Fruit fly (Drosophila melanogaster) whole organism, prepupa: ENCODE measurements around the gene His4r.
A peak's percentile ranks its signal among the peaks of the same experiment; 100 is the strongest.

Experiments
- Blimp-1 ChIP-seq: fragments of 200-800 bp; sonication (Bioruptor generic); optimal IDR thresholded peaks from 3 replicates; lab custom pipeline; 2017; ENCODE audit warnings: missing biosample characterization, missing genetic modification characterization, mild to moderate bottlenecking, moderate library complexity, missing genetic modification reagents
- CG10631 ChIP-seq: fragments of 200-800 bp; sonication (Bioruptor generic); optimal IDR thresholded peaks from 2 replicates; lab custom pipeline; 2016; ENCODE audit warnings: missing biosample characterization, missing genetic modification characterization
- CG10669 ChIP-seq: fragments of 200-800 bp; sonication (Bioruptor generic); optimal IDR thresholded peaks from 3 replicates; lab custom pipeline; 2018; ENCODE audit warnings: missing biosample characterization, mild to moderate bottlenecking, missing genetic modification characterization, moderate library complexity
- CG11294 ChIP-seq: fragments of 200-800 bp; sonication (Bioruptor generic); IDR thresholded peaks from 2 replicates; pipeline ENCODE4 v1.3.6; 2022; ENCODE audit warnings: missing biosample characterization, missing genetic modification characterization
- CG11762 ChIP-seq: fragments of 200-800 bp; sonication (Bioruptor generic); optimal IDR thresholded peaks from 3 replicates; lab custom pipeline; 2016; ENCODE audit warnings: missing biosample characterization, missing genetic modification characterization; ENCODE audit not compliant: insufficient read depth
- CG11902 ChIP-seq: fragments of 200-800 bp; sonication (Bioruptor generic); optimal IDR thresholded peaks from 3 replicates; lab custom pipeline; 2016; ENCODE audit warnings: missing biosample characterization, missing genetic modification characterization
- CG15336 ChIP-seq: fragments of 200-800 bp; sonication (Bioruptor generic); IDR thresholded peaks from 2 replicates; pipeline ENCODE4 v1.3.6; 2022; ENCODE audit warnings: missing biosample characterization, missing genetic modification characterization
- CG1621 ChIP-seq: fragments of 200-800 bp; sonication (Bioruptor generic); optimal IDR thresholded peaks from 3 replicates; lab custom pipeline; 2018; ENCODE audit warnings: missing biosample characterization, mild to moderate bottlenecking, missing genetic modification characterization
- CG16779 ChIP-seq: fragments of 200-800 bp; sonication (Bioruptor generic); optimal IDR thresholded peaks from 3 replicates; lab custom pipeline; 2017; ENCODE audit warnings: missing biosample characterization, mild to moderate bottlenecking, missing genetic modification characterization
- CG3032 ChIP-seq: fragments of 200-800 bp; optimal IDR thresholded peaks from 2 replicates; lab custom pipeline; 2019; ENCODE audit warnings: missing biosample characterization, mild to moderate bottlenecking, missing genetic modification characterization, moderate library complexity
- CG31627 ChIP-seq: fragments of 200-800 bp; sonication (Bioruptor generic); optimal IDR thresholded peaks from 3 replicates; lab custom pipeline; 2016; ENCODE audit warnings: missing biosample characterization, missing genetic modification characterization
- CG32006 ChIP-seq: fragments of 200-800 bp; sonication (Bioruptor generic); optimal IDR thresholded peaks from 3 replicates; lab custom pipeline; 2017; ENCODE audit warnings: missing biosample characterization, mild to moderate bottlenecking, missing genetic modification characterization
- CG34406 ChIP-seq: fragments of 200-800 bp; sonication (Bioruptor generic); optimal IDR thresholded peaks from 3 replicates; lab custom pipeline; 2016; ENCODE audit warnings: missing biosample characterization, missing genetic modification characterization
- CG3919 ChIP-seq: fragments of 200-800 bp; sonication (Bioruptor generic); optimal IDR thresholded peaks from 3 replicates; lab custom pipeline; 2016; ENCODE audit warnings: missing biosample characterization, missing genetic modification characterization
- CG4318 ChIP-seq: fragments of 200-800 bp; sonication (Bioruptor generic); optimal IDR thresholded peaks from 3 replicates; lab custom pipeline; 2017; ENCODE audit warnings: missing biosample characterization, mild to moderate bottlenecking, missing genetic modification characterization
- CG6163 ChIP-seq: fragments of 200-800 bp; sonication (Bioruptor generic); IDR thresholded peaks from 3 replicates; pipeline ENCODE4 v1.3.6; 2022; ENCODE audit warnings: missing biosample characterization, missing genetic modification characterization
- CG6276 ChIP-seq: fragments of 200-800 bp; sonication (Bioruptor generic); optimal IDR thresholded peaks from 2 replicates; lab custom pipeline; 2017; ENCODE audit warnings: missing biosample characterization, mild to moderate bottlenecking, missing genetic modification characterization
- CG6792 ChIP-seq: fragments of 200-800 bp; sonication (Bioruptor generic); optimal IDR thresholded peaks from 3 replicates; lab custom pipeline; 2016; ENCODE audit warnings: missing biosample characterization, missing genetic modification characterization
- CG6808 ChIP-seq: fragments of 200-800 bp; sonication (Bioruptor generic); optimal IDR thresholded peaks from 3 replicates; lab custom pipeline; 2017; ENCODE audit warnings: missing biosample characterization, missing genetic modification characterization, mild to moderate bottlenecking, moderate library complexity, missing genetic modification reagents
- CG7368 ChIP-seq: fragments of 200-800 bp; sonication (Bioruptor generic); optimal IDR thresholded peaks from 3 replicates; lab custom pipeline; 2016; ENCODE audit warnings: missing biosample characterization, missing genetic modification characterization
- CG8119 ChIP-seq: fragments of 200-800 bp; sonication (Bioruptor generic); IDR thresholded peaks from 3 replicates; pipeline ENCODE4 v1.3.6; 2022; ENCODE audit warnings: missing biosample characterization, missing genetic modification characterization
- CG8319 ChIP-seq: fragments of 200-800 bp; sonication (Bioruptor generic); optimal IDR thresholded peaks from 3 replicates; lab custom pipeline; 2016; ENCODE audit warnings: missing biosample characterization, missing genetic modification characterization
- CG8632 ChIP-seq: fragments of 200-800 bp; sonication (Bioruptor generic); optimal IDR thresholded peaks from 3 replicates; lab custom pipeline; 2016; ENCODE audit warnings: missing biosample characterization, missing genetic modification characterization
- CG9139 ChIP-seq: fragments of 200-800 bp; sonication (Bioruptor generic); optimal IDR thresholded peaks from 3 replicates; lab custom pipeline; 2017; ENCODE audit warnings: missing biosample characterization, mild to moderate bottlenecking, missing genetic modification characterization
- Eip75B ChIP-seq: fragments of 200-800 bp; sonication (Bioruptor generic); optimal IDR thresholded peaks from 3 replicates; lab custom pipeline; 2016; ENCODE audit warnings: missing biosample characterization, missing genetic modification characterization
- Eip78C ChIP-seq: fragments of 200-800 bp; sonication (Bioruptor generic); peaks from one replicate; lab custom pipeline; 2016; ENCODE audit warnings: missing biosample characterization, missing genetic modification characterization
- Eip93F ChIP-seq: fragments of 200-800 bp; sonication (Bioruptor generic); optimal IDR thresholded peaks from 2 replicates; lab custom pipeline; 2016; ENCODE audit warnings: missing biosample characterization, mild to moderate bottlenecking, missing genetic modification characterization
- Ets96B ChIP-seq: fragments of 200-800 bp; optimal IDR thresholded peaks from 2 replicates; lab custom pipeline; 2019; ENCODE audit warnings: missing biosample characterization, mild to moderate bottlenecking, missing genetic modification characterization, moderate library complexity
- Gug ChIP-seq: fragments of 200-800 bp; sonication (Bioruptor generic); IDR thresholded peaks from 2 replicates; pipeline ENCODE4 v1.3.6; 2022; ENCODE audit warnings: missing biosample characterization, missing genetic modification characterization
- Hr38 ChIP-seq: sonication (Bioruptor generic); optimal IDR thresholded peaks from 2 replicates; lab custom pipeline; 2016; ENCODE audit warnings: missing biosample characterization, missing genetic modification characterization
- Hr39 ChIP-seq: fragments of 200-800 bp; sonication (Bioruptor generic); optimal IDR thresholded peaks from 2 replicates; lab custom pipeline; 2016; ENCODE audit warnings: missing biosample characterization, missing genetic modification characterization
- Hr4 ChIP-seq: fragments of 200-800 bp; sonication (Bioruptor generic); optimal IDR thresholded peaks from 3 replicates; lab custom pipeline; 2016; ENCODE audit warnings: missing biosample characterization, missing genetic modification characterization
- Lpt ChIP-seq: fragments of 200-800 bp; sonication (Bioruptor generic); optimal IDR thresholded peaks from 3 replicates; lab custom pipeline; 2016; ENCODE audit warnings: missing biosample characterization, missing genetic modification characterization
- Met ChIP-seq: fragments of 200-800 bp; sonication (Bioruptor generic); optimal IDR thresholded peaks from 3 replicates; lab custom pipeline; 2016; ENCODE audit warnings: missing biosample characterization, missing genetic modification characterization
- OdsH ChIP-seq: fragments of 200-800 bp; sonication (Bioruptor generic); optimal IDR thresholded peaks from 3 replicates; lab custom pipeline; 2016; ENCODE audit warnings: missing biosample characterization, missing genetic modification characterization
- Smox ChIP-seq: fragments of 200-800 bp; sonication (Bioruptor generic); optimal IDR thresholded peaks from 3 replicates; lab custom pipeline; 2016; ENCODE audit warnings: missing biosample characterization, missing genetic modification characterization
- Sox14 ChIP-seq: fragments of 200-800 bp; sonication (Bioruptor generic); optimal IDR thresholded peaks from 3 replicates; lab custom pipeline; 2016; ENCODE audit warnings: missing biosample characterization, missing genetic modification characterization
- Sox15 ChIP-seq: fragments of 200-800 bp; sonication (Bioruptor generic); optimal IDR thresholded peaks from 3 replicates; lab custom pipeline; 2016; ENCODE audit warnings: missing biosample characterization, missing genetic modification characterization
- dac ChIP-seq: fragments of 200-800 bp; sonication (Bioruptor generic); optimal IDR thresholded peaks from 2 replicates; lab custom pipeline; 2017; ENCODE audit warnings: missing biosample characterization, mild to moderate bottlenecking, missing genetic modification characterization
- dsx ChIP-seq: fragments of 200-800 bp; optimal IDR thresholded peaks from 3 replicates; lab custom pipeline; 2019; ENCODE audit warnings: missing biosample characterization, mild to moderate bottlenecking, missing genetic modification characterization, moderate library complexity; ENCODE audit not compliant: poor library complexity, severe bottlenecking
- eg ChIP-seq: fragments of 200-800 bp; sonication (Bioruptor generic); IDR thresholded peaks from 3 replicates; pipeline ENCODE4 v1.3.6; 2022; ENCODE audit warnings: missing biosample characterization, missing genetic modification characterization
- esn ChIP-seq: fragments of 200-800 bp; sonication (Bioruptor generic); optimal IDR thresholded peaks from 2 replicates; lab custom pipeline; 2016; ENCODE audit warnings: missing biosample characterization, mild to moderate bottlenecking, missing genetic modification characterization, moderate library complexity
- fd59A ChIP-seq: fragments of 200-800 bp; sonication (Bioruptor generic); optimal IDR thresholded peaks from 2 replicates; lab custom pipeline; 2017; ENCODE audit warnings: missing biosample characterization, mild to moderate bottlenecking, missing genetic modification characterization, missing genetic modification reagents
- fd85E ChIP-seq: fragments of 200-800 bp; sonication (Bioruptor generic); optimal IDR thresholded peaks from 3 replicates; lab custom pipeline; 2016; ENCODE audit warnings: missing biosample characterization, missing genetic modification characterization
- lz ChIP-seq: fragments of 200-800 bp; sonication (Bioruptor generic); optimal IDR thresholded peaks from 3 replicates; lab custom pipeline; 2016; ENCODE audit warnings: missing biosample characterization, missing genetic modification characterization
- net ChIP-seq: fragments of 200-800 bp; sonication (Bioruptor generic); optimal IDR thresholded peaks from 3 replicates; lab custom pipeline; 2016; ENCODE audit warnings: missing biosample characterization, missing genetic modification characterization
- pdm3 ChIP-seq: fragments of 200-800 bp; sonication (Bioruptor generic); optimal IDR thresholded peaks from 3 replicates; lab custom pipeline; 2016; ENCODE audit warnings: missing biosample characterization, missing genetic modification characterization
- salr ChIP-seq, 2 experiments: fragments of 200-800 bp; sonication (Bioruptor generic); optimal IDR thresholded peaks; 3 replicates each; lab custom pipeline; 2016 to 2018; ENCODE audit warnings: missing biosample characterization in 2 of 2, missing genetic modification characterization in 2 of 2, mild to moderate bottlenecking in 1 of 2
- spab ChIP-seq: fragments of 200-800 bp; sonication (Bioruptor generic); optimal IDR thresholded peaks from 2 replicates; lab custom pipeline; 2017; ENCODE audit warnings: missing biosample characterization, mild to moderate bottlenecking, missing genetic modification characterization, missing genetic modification reagents
- ss ChIP-seq, 2 experiments: fragments of 200-800 bp; sonication (Bioruptor generic); optimal IDR thresholded peaks; 2 replicates in 1 of 2; 3 replicates in 1 of 2; lab custom pipeline; 2017 to 2018; ENCODE audit warnings: mild to moderate bottlenecking in 2 of 2, missing biosample characterization in 2 of 2, missing genetic modification characterization in 2 of 2, moderate library complexity in 1 of 2
- svp ChIP-seq: fragments of 200-800 bp; sonication (Bioruptor generic); peaks from one replicate; lab custom pipeline; 2016; ENCODE audit warnings: missing biosample characterization, missing genetic modification characterization
- vri ChIP-seq: fragments of 200-800 bp; sonication (Bioruptor generic); optimal IDR thresholded peaks from 3 replicates; lab custom pipeline; 2016; ENCODE audit warnings: missing biosample characterization, mild to moderate bottlenecking, missing genetic modification characterization

Gene His4r

DNA sequence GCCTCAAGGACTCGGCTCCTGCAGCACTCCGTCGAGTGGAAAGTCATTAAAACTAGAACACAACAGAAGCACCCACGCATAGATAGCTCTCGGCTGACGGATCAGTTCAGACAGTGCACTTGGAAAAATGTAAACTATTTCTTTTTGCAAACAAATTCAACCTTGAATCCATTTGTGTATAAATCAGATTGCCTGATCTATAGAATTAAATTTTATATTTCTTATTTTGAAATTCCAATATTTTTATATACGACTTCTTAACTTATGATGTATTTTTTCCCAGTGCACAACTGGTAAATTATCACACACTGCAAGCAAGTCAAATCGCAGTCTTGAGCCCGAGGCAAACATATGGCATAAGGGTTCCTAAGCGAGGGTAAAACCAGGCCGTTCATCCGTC, 49.2 kb downstream of the His4r start:
- TF ChIP-seq CG9139 (GFP tag; lab: Kevin White, UChicago) (peak; percentile 36), vri (GFP tag; lab: Kevin White, UChicago) (peak; percentile 51), Hr4 (GFP tag; lab: Kevin White, UChicago) (peak; percentile 50), CG11762 (no peak), CG16779 (tag; lab: Kevin White, UChicago) (peak; percentile 7), ss (GFP tag; optimal IDR thresholded peaks at IDR 0.05; lab: Kevin White, UChicago) (no peak), net (GFP tag; lab: Kevin White, UChicago) (peak; percentile 55), fd59A (peak; percentile 32), CG31627 (peak; percentile 55), svp (GFP tag; lab: Kevin White, UChicago) (peak; percentile 90), fd85E (GFP tag; lab: Kevin White, UChicago) (no peak), eg (GFP tag; lab: Robert Waterston, UW) (peak; percentile 82), CG32006 (GFP tag; lab: Kevin White, UChicago) (peak; percentile 62), OdsH (peak; percentile 62), CG7368 (GFP tag; lab: Kevin White, UChicago) (peak; percentile 27), CG10631 (GFP tag; lab: Kevin White, UChicago) (peak; percentile 64), Hr38 (GFP tag; lab: Kevin White, UChicago) (no peak), salr (GFP tag; optimal IDR thresholded peaks at IDR 0.05; lab: Kevin White, UChicago) (peak; percentile 10 to 32), CG15336 (GFP tag; lab: Robert Waterston, UW) (peak; percentile 71), dsx (GFP tag; lab: Kevin White, UChicago) (peak; percentile 62), CG8319 (GFP tag; lab: Kevin White, UChicago) (peak; percentile 30), Sox15 (GFP tag; lab: Kevin White, UChicago) (no peak), CG6792 (GFP tag; lab: Kevin White, UChicago) (peak; percentile 60), pdm3 (GFP tag; lab: Kevin White, UChicago) (peak; percentile 60), CG6808 (GFP tag; lab: Kevin White, UChicago) (peak; percentile 31), Blimp-1 (no peak), lz (GFP tag; lab: Kevin White, UChicago) (peak; percentile 50), CG34406 (peak; percentile 55), Met (GFP tag; lab: Kevin White, UChicago) (peak; percentile 75), Smox (GFP tag; lab: Kevin White, UChicago) (peak; percentile 66), CG11902 (GFP tag; lab: Kevin White, UChicago) (peak; percentile 22), Eip78C (GFP tag; lab: Kevin White, UChicago) (peak; percentile 96), esn (GFP tag; lab: Kevin White, UChicago) (peak; percentile 77), CG10669 (peak; percentile 64), CG8632 (GFP tag; lab: Kevin White, UChicago) (peak; percentile 53), Eip75B (peak; percentile 70), CG6163 (GFP tag; lab: Robert Waterston, UW) (peak; percentile 78), Gug (GFP tag; lab: Robert Waterston, UW) (peak; percentile 59), Sox14 (GFP tag; lab: Kevin White, UChicago) (peak; percentile 43), Hr39 (GFP tag; lab: Kevin White, UChicago) (peak; percentile 60), CG3919 (GFP tag; lab: Kevin White, UChicago) (peak; percentile 62), CG11294 (GFP tag; lab: Robert Waterston, UW) (peak; percentile 58), Eip93F (GFP tag; lab: Kevin White, UChicago) (no peak), CG1621 (peak; percentile 53), CG4318 (GFP tag; lab: Kevin White, UChicago) (no peak), CG3032 (peak; percentile 68), CG8119 (GFP tag; lab: Robert Waterston, UW) (peak; percentile 74), Lpt (GFP tag; lab: Kevin White, UChicago) (no peak), spab (GFP tag; lab: Kevin White, UChicago) (peak; percentile 41), dac (GFP tag; lab: Kevin White, UChicago) (no peak), Ets96B (tag; lab: Kevin White, UChicago) (peak; percentile 70), CG6276 (GFP tag; lab: Kevin White, UChicago) (peak; percentile 28)
